Worm (Caenorhabditis elegans) whole organism, L1 larva: Measurements from ENCODE around the gene gly-13.

ENCODE experiments used
- C16A3.4 ChIP-seq: fragments of 150-350 bp; optimal IDR thresholded peaks from 2 replicates; lab custom pipeline; 2014; ENCODE audit warnings: missing biosample characterization, missing genetic modification characterization
- C34B4.2 ChIP-seq: sonication (generic microtip); optimal IDR thresholded peaks from 2 replicates; lab custom pipeline; 2017; ENCODE audit warnings: mild to moderate bottlenecking, missing genetic modification characterization, missing compliant biosample characterization
- ama-1 ChIP-seq: fragments of 150-350 bp; optimal IDR thresholded peaks from 2 replicates; lab custom pipeline; 2014
- blmp-1 ChIP-seq: fragments of 150-350 bp; optimal IDR thresholded peaks from 2 replicates; lab custom pipeline; 2014; ENCODE audit warnings: missing biosample characterization, missing genetic modification characterization
- ceh-82 ChIP-seq, 3 experiments: fragments of 150-350 bp in 1 of 3; sonication (generic microtip) in 2 of 3; optimal IDR thresholded peaks; 2 replicates each; lab custom pipeline; 2014 to 2017; ENCODE audit warnings: missing biosample characterization in 3 of 3, missing genetic modification characterization in 3 of 3
- ceh-90 ChIP-seq: sonication (generic microtip); optimal IDR thresholded peaks from 2 replicates; lab custom pipeline; 2016; ENCODE audit warnings: missing genetic modification characterization, missing compliant biosample characterization
- dpl-1 ChIP-seq, 3 experiments: fragments of 150-350 bp in 2 of 3; sonication (generic microtip) in 1 of 3; optimal IDR thresholded peaks; 2 replicates each; lab custom pipeline; 2014 to 2017; ENCODE audit warnings: missing biosample characterization in 3 of 3, missing genetic modification characterization in 3 of 3, missing genetic modification reagents in 3 of 3
- dsc-1 ChIP-seq: sonication (generic microtip); optimal IDR thresholded peaks from 2 replicates; lab custom pipeline; 2016; ENCODE audit warnings: mild to moderate bottlenecking, missing genetic modification characterization, missing compliant biosample characterization
- efl-1 ChIP-seq, 4 experiments: fragments of 150-350 bp; optimal IDR thresholded peaks in 3 of 4; peaks in 1 of 4; 1 replicate in 1 of 4; 2 replicates in 3 of 4; lab custom pipeline; 2014; ENCODE audit warnings: missing biosample characterization in 2 of 4, missing genetic modification characterization in 2 of 4, missing genetic modification reagents in 2 of 4
- elt-2 ChIP-seq: sonication (generic microtip); optimal IDR thresholded peaks from 2 replicates; lab custom pipeline; 2016; ENCODE audit warnings: missing genetic modification characterization, mild to moderate bottlenecking, inconsistent platforms, missing compliant biosample characterization, missing genetic modification reagents
- elt-3 ChIP-seq, 6 experiments: fragments of 150-350 bp in 1 of 6; sonication (generic microtip); optimal IDR thresholded peaks; 2 replicates each; lab custom pipeline; 2017 to 2018; ENCODE audit warnings: missing biosample characterization in 6 of 6, missing genetic modification characterization in 6 of 6, inconsistent platforms in 1 of 6
- fkh-10 ChIP-seq: sonication (generic microtip); optimal IDR thresholded peaks from 2 replicates; lab custom pipeline; 2017; ENCODE audit warnings: missing biosample characterization, missing genetic modification reagents, missing genetic modification characterization
- fos-1 ChIP-seq: fragments of 150-350 bp; optimal IDR thresholded peaks from 2 replicates; lab custom pipeline; 2014; ENCODE audit warnings: missing biosample characterization, missing genetic modification characterization
- hlh-17 ChIP-seq: fragments of 200-800 bp; sonication (Bioruptor generic); optimal IDR thresholded peaks from 2 replicates; lab custom pipeline; 2018; ENCODE audit warnings: missing genetic modification characterization, mild to moderate bottlenecking, missing compliant biosample characterization, moderate library complexity, borderline replicate concordance
- hpl-2 ChIP-seq: fragments of 150-350 bp; optimal IDR thresholded peaks from 2 replicates; lab custom pipeline; 2014; ENCODE audit warnings: missing biosample characterization, missing genetic modification reagents, missing genetic modification characterization
- irx-1 ChIP-seq: sonication (generic microtip); optimal IDR thresholded peaks from 2 replicates; lab custom pipeline; 2016; ENCODE audit warnings: missing genetic modification characterization, missing compliant biosample characterization
- jun-1 ChIP-seq: fragments of 150-350 bp; optimal IDR thresholded peaks from 2 replicates; lab custom pipeline; 2014; ENCODE audit warnings: missing biosample characterization, missing genetic modification reagents, missing genetic modification characterization
- lin-13 ChIP-seq: fragments of 150-350 bp; optimal IDR thresholded peaks from 2 replicates; lab custom pipeline; 2014; ENCODE audit warnings: missing biosample characterization, missing genetic modification reagents, missing genetic modification characterization
- lin-14 ChIP-seq: fragments of 200-800 bp; sonication (Bioruptor generic); optimal IDR thresholded peaks from 2 replicates; lab custom pipeline; 2018; ENCODE audit warnings: mild to moderate bottlenecking, missing genetic modification characterization, moderate library complexity, missing compliant biosample characterization
- lin-35 ChIP-seq, 2 experiments: fragments of 150-350 bp; optimal IDR thresholded peaks; 2 replicates each; lab custom pipeline; 2014; ENCODE audit warnings: missing biosample characterization in 2 of 2, missing genetic modification characterization in 2 of 2, missing genetic modification reagents in 2 of 2
- lsy-2 ChIP-seq, 2 experiments: fragments of 150-350 bp; optimal IDR thresholded peaks; 2 replicates each; lab custom pipeline; 2014; ENCODE audit warnings: missing biosample characterization in 2 of 2, missing genetic modification characterization in 2 of 2
- mab-9 ChIP-seq: fragments of 200-800 bp; sonication (Bioruptor generic); IDR thresholded peaks from 2 replicates; pipeline ENCODE4 v1.3.6; 2022; ENCODE audit warnings: missing genetic modification reagents, missing genetic modification characterization, missing compliant biosample characterization
- mdl-1 ChIP-seq, 2 experiments: fragments of 150-350 bp; optimal IDR thresholded peaks; 2 replicates each; lab custom pipeline; 2014 to 2017; ENCODE audit warnings: missing biosample characterization in 2 of 2, missing genetic modification characterization in 2 of 2, inconsistent platforms in 1 of 2
- nhr-11 ChIP-seq: fragments of 150-350 bp; optimal IDR thresholded peaks from 2 replicates; lab custom pipeline; 2014; ENCODE audit warnings: missing biosample characterization, missing genetic modification characterization
- nhr-20 ChIP-seq: sonication (generic microtip); optimal IDR thresholded peaks from 2 replicates; lab custom pipeline; 2016; ENCODE audit warnings: mild to moderate bottlenecking, missing genetic modification characterization, missing compliant biosample characterization
- nhr-47 ChIP-seq: sonication (generic microtip); optimal IDR thresholded peaks from 2 replicates; lab custom pipeline; 2016; ENCODE audit warnings: mild to moderate bottlenecking, missing genetic modification characterization, moderate library complexity, missing compliant biosample characterization
- nhr-71 ChIP-seq: sonication (generic microtip); optimal IDR thresholded peaks from 2 replicates; lab custom pipeline; 2016; ENCODE audit warnings: mild to moderate bottlenecking, missing genetic modification characterization, moderate library complexity, missing compliant biosample characterization
- nhr-85 ChIP-seq: sonication (generic microtip); peaks from one replicate; lab custom pipeline; 2016; ENCODE audit warnings: missing genetic modification characterization, inconsistent platforms, missing compliant biosample characterization
- nhr-90 ChIP-seq: sonication (generic microtip); optimal IDR thresholded peaks from 2 replicates; lab custom pipeline; 2016; ENCODE audit warnings: mild to moderate bottlenecking, missing genetic modification characterization, missing compliant biosample characterization; ENCODE audit not compliant: poor library complexity
- pag-3 ChIP-seq: sonication (generic microtip); optimal IDR thresholded peaks from 2 replicates; lab custom pipeline; 2017; ENCODE audit warnings: missing genetic modification characterization, mild to moderate bottlenecking, missing compliant biosample characterization, antibody characterized with exemption, borderline replicate concordance; ENCODE audit not compliant: insufficient read depth
- pqm-1 ChIP-seq: sonication (generic microtip); optimal IDR thresholded peaks from 3 replicates; lab custom pipeline; 2017; ENCODE audit warnings: missing biosample characterization, missing genetic modification characterization
- rnt-1 ChIP-seq: sonication (generic microtip); optimal IDR thresholded peaks from 2 replicates; lab custom pipeline; 2016; ENCODE audit warnings: mild to moderate bottlenecking, missing genetic modification characterization, moderate library complexity, missing compliant biosample characterization
- skn-1 ChIP-seq: fragments of 150-350 bp; optimal IDR thresholded peaks from 2 replicates; lab custom pipeline; 2014; ENCODE audit warnings: missing biosample characterization, missing genetic modification characterization
- snpc-4 ChIP-seq: fragments of 150-350 bp; optimal IDR thresholded peaks from 2 replicates; lab custom pipeline; 2014; ENCODE audit warnings: missing biosample characterization, missing genetic modification characterization
- snu-23 ChIP-seq: sonication (generic microtip); optimal IDR thresholded peaks from 2 replicates; lab custom pipeline; 2016; ENCODE audit warnings: missing genetic modification characterization, missing compliant biosample characterization
- sptf-1 ChIP-seq: fragments of 150-350 bp; optimal IDR thresholded peaks from 2 replicates; lab custom pipeline; 2014; ENCODE audit warnings: missing biosample characterization, missing genetic modification characterization
- sup-37 ChIP-seq: fragments of 200-800 bp; sonication (Bioruptor generic); optimal IDR thresholded peaks from 2 replicates; lab custom pipeline; 2018; ENCODE audit warnings: mild to moderate bottlenecking, missing genetic modification characterization, missing compliant biosample characterization
- swsn-7 ChIP-seq: sonication (generic microtip); optimal IDR thresholded peaks from 2 replicates; lab custom pipeline; 2016; ENCODE audit warnings: missing genetic modification characterization, missing compliant biosample characterization
- tbx-2 ChIP-seq: sonication (generic microtip); optimal IDR thresholded peaks from 2 replicates; lab custom pipeline; 2016; ENCODE audit warnings: missing genetic modification characterization, missing compliant biosample characterization
- unc-130 ChIP-seq: fragments of 150-350 bp; optimal IDR thresholded peaks from 2 replicates; lab custom pipeline; 2017; ENCODE audit warnings: missing biosample characterization, missing genetic modification characterization, inconsistent platforms
- xbp-1 ChIP-seq: sonication (generic microtip); optimal IDR thresholded peaks from 2 replicates; lab custom pipeline; 2016; ENCODE audit warnings: missing genetic modification characterization, missing compliant biosample characterization
- zip-4 ChIP-seq: fragments of 200-800 bp; sonication (Bioruptor generic); optimal IDR thresholded peaks from 2 replicates; lab custom pipeline; 2018; ENCODE audit warnings: mild to moderate bottlenecking, missing genetic modification characterization, moderate library complexity, missing compliant biosample characterization

gly-13 gene

ce11 chrX:9296591-9296990 lies at the start of gene gly-13:
gly-13 (minus strand) TSS chrX:9296622.
- TF ChIP-seq dpl-1 (GFP tag; optimal IDR thresholded peaks at IDR 0.05; lab: Kevin White, UChicago) (peak in 1 of 3 experiments; percentile 10), nhr-71 (tag; lab: Kevin White, UChicago) (peak; percentile 49), zip-4 (GFP tag; lab: Kevin White, UChicago) (no peak), hpl-2 (GFP tag; lab: Kevin White, UChicago) (no peak), pag-3 (tag; lab: Kevin White, UChicago) (no peak), nhr-20 (tag; lab: Kevin White, UChicago) (peak; percentile 27), pqm-1 (tag; lab: Kevin White, UChicago) (no peak), mab-9 (GFP tag; lab: Robert Waterston, UW) (no peak), mdl-1 (tag; optimal IDR thresholded peaks at IDR 0.05; lab: Kevin White, UChicago) (peak in 1 of 2 experiments; percentile 49), nhr-90 (tag; lab: Kevin White, UChicago) (peak; percentile 49), dsc-1 (tag; lab: Kevin White, UChicago) (peak; percentile 34), skn-1 (tag; lab: Kevin White, UChicago) (peak; percentile 9), ama-1 (lab: Kevin White, UChicago) (no peak), C34B4.2 (tag; lab: Kevin White, UChicago) (no peak), rnt-1 (peak; percentile 60), elt-2 (no peak), hlh-17 (GFP tag; lab: Kevin White, UChicago) (no peak), sptf-1 (tag; lab: Kevin White, UChicago) (no peak), lin-35 (GFP tag; optimal IDR thresholded peaks at IDR 0.05; lab: Kevin White, UChicago) (peak in 1 of 2 experiments; percentile 33), ceh-90 (tag; lab: Kevin White, UChicago) (no peak), efl-1 (optimal IDR thresholded peaks at IDR 0.05; lab: Kevin White, UChicago) (no peak), efl-1 (GFP tag; optimal IDR thresholded peaks at IDR 0.05 in 1 of 2; lab: Kevin White, UChicago) (peak in 1 of 2 experiments; percentile 57), xbp-1 (tag; lab: Kevin White, UChicago) (peak; percentile 33), nhr-11 (tag; lab: Kevin White, UChicago) (no peak), C16A3.4 (tag; lab: Kevin White, UChicago) (peak; percentile 34), fkh-10 (GFP tag; lab: Kevin White, UChicago) (no peak), swsn-7 (tag; lab: Kevin White, UChicago) (peak; percentile 33), nhr-85 (tag; lab: Kevin White, UChicago) (peak; percentile 48), blmp-1 (peak; percentile 26), nhr-47 (tag; lab: Kevin White, UChicago) (peak; percentile 32), sup-37 (GFP tag; lab: Kevin White, UChicago) (no peak), lin-13 (GFP tag; lab: Kevin White, UChicago) (no peak), lin-14 (GFP tag; lab: Kevin White, UChicago) (peak; percentile 31), irx-1 (tag; lab: Kevin White, UChicago) (peak; percentile 5), ceh-82 (tag; optimal IDR thresholded peaks at IDR 0.05; lab: Kevin White, UChicago) (no peak), tbx-2 (peak; percentile 17), snpc-4 (tag; lab: Kevin White, UChicago) (no peak), lsy-2 (tag; optimal IDR thresholded peaks at IDR 0.05; lab: Kevin White, UChicago) (peak in 1 of 2 experiments; percentile 30), jun-1 (no peak), unc-130 (tag; lab: Kevin White, UChicago) (peak; percentile 60), snu-23 (peak; percentile 51), elt-3 (tag; optimal IDR thresholded peaks at IDR 0.05; lab: Kevin White, UChicago) (peak in 1 of 6 experiments; percentile 52), fos-1 (no peak)
- TF ChIP-seq, all 84 proteins: peak for 23
